Worm (Caenorhabditis elegans) whole organism, L4/young adult: ENCODE measurements around the gene vhp-1.

ENCODE experiments used
- W03F9.2 ChIP-seq: fragments of 150-350 bp; optimal IDR thresholded peaks from 2 replicates; lab custom pipeline; 2014; ENCODE audit warnings: missing biosample characterization, missing genetic modification characterization
- him-1 ChIP-seq: sonication (generic microtip); optimal IDR thresholded peaks from 2 replicates; lab custom pipeline; 2016; ENCODE audit warnings: missing genotype, missing genetic modification reagents, missing genetic modification characterization, missing compliant biosample characterization

- TF ChIP-seq W03F9.2 = no peak
- no peak for TF ChIP-seq him-1 (tag; lab: Kevin White, UChicago)
These were observed 38.0 kb upstream of the vhp-1 start, which contains the start of gene gur-5 for ce11 chrII:5285029-5285428.
